Worm (Caenorhabditis elegans) whole organism, late embryonic: Measurements from ENCODE around the gene ZK666.2.

Experiments used
- C38D4.7 ChIP-seq: fragments of 200-800 bp; sonication (Bioruptor generic); optimal IDR thresholded peaks from 2 replicates; lab custom pipeline; 2018; ENCODE audit warnings: mild to moderate bottlenecking, missing genetic modification characterization, moderate library complexity, missing compliant biosample characterization
- K09A11.1 ChIP-seq: sonication (generic microtip); optimal IDR thresholded peaks from 2 replicates; lab custom pipeline; 2017; ENCODE audit warnings: antibody characterized with exemption, mild to moderate bottlenecking, missing genetic modification characterization, missing compliant biosample characterization; ENCODE audit not compliant: insufficient read depth
- Y22D7AL.16 ChIP-seq: sonication (generic microtip); optimal IDR thresholded peaks from 2 replicates; lab custom pipeline; 2016; ENCODE audit warnings: missing genetic modification characterization, missing compliant biosample characterization
- ceh-14 ChIP-seq: sonication (generic microtip); optimal IDR thresholded peaks from 2 replicates; lab custom pipeline; 2016; ENCODE audit warnings: missing genotype, missing genetic modification characterization, missing compliant biosample characterization
- ceh-19 ChIP-seq: fragments of 200-800 bp; sonication (Bioruptor generic); optimal IDR thresholded peaks from 2 replicates; lab custom pipeline; 2018; ENCODE audit warnings: mild to moderate bottlenecking, missing genetic modification characterization, missing compliant biosample characterization
- ceh-24 ChIP-seq: sonication (generic microtip); optimal IDR thresholded peaks from 2 replicates; lab custom pipeline; 2016; ENCODE audit warnings: mild to moderate bottlenecking, missing genetic modification characterization, missing compliant biosample characterization
- ceh-31 ChIP-seq: sonication (generic microtip); optimal IDR thresholded peaks from 2 replicates; lab custom pipeline; 2016; ENCODE audit warnings: missing genetic modification characterization, missing compliant biosample characterization
- ceh-45 ChIP-seq: fragments of 200-800 bp; sonication (Bioruptor generic); IDR thresholded peaks from 2 replicates; pipeline ENCODE4 v1.3.6; 2022; ENCODE audit warnings: missing genetic modification reagents, missing genetic modification characterization, missing compliant biosample characterization
- ceh-48 ChIP-seq: sonication (generic microtip); optimal IDR thresholded peaks from 2 replicates; lab custom pipeline; 2016; ENCODE audit warnings: missing genetic modification characterization, inconsistent platforms, missing compliant biosample characterization
- ceh-6 ChIP-seq: fragments of 200-800 bp; sonication (Bioruptor generic); optimal IDR thresholded peaks from 2 replicates; lab custom pipeline; 2018; ENCODE audit warnings: mild to moderate bottlenecking, missing genetic modification characterization, missing compliant biosample characterization
- che-1 ChIP-seq: sonication (generic microtip); optimal IDR thresholded peaks from 2 replicates; lab custom pipeline; 2016; ENCODE audit warnings: mild to moderate bottlenecking, missing genetic modification characterization, missing compliant biosample characterization
- dmd-4 ChIP-seq: sonication (generic microtip); optimal IDR thresholded peaks from 2 replicates; lab custom pipeline; 2016; ENCODE audit warnings: borderline replicate concordance, missing genetic modification characterization, missing compliant biosample characterization
- dve-1 ChIP-seq: sonication (generic microtip); optimal IDR thresholded peaks from 2 replicates; lab custom pipeline; 2017; ENCODE audit warnings: antibody characterized with exemption, mild to moderate bottlenecking, missing genetic modification characterization, missing compliant biosample characterization
- elt-2 ChIP-seq: sonication (generic microtip); optimal IDR thresholded peaks from 2 replicates; lab custom pipeline; 2016; ENCODE audit warnings: missing genetic modification reagents, missing genetic modification characterization, missing compliant biosample characterization
- eyg-1 ChIP-seq: sonication (generic microtip); optimal IDR thresholded peaks from 2 replicates; lab custom pipeline; 2016; ENCODE audit warnings: missing genotype, missing genetic modification characterization, missing compliant biosample characterization
- fax-1 ChIP-seq: sonication (generic microtip); optimal IDR thresholded peaks from 2 replicates; lab custom pipeline; 2016; ENCODE audit warnings: missing genotype, missing genetic modification characterization, missing compliant biosample characterization
- fkh-10 ChIP-seq: fragments of 150-350 bp; optimal IDR thresholded peaks from 2 replicates; lab custom pipeline; 2014; ENCODE audit warnings: missing biosample characterization, missing genetic modification reagents, missing genetic modification characterization
- gmeb-2 ChIP-seq: sonication (generic microtip); optimal IDR thresholded peaks from 2 replicates; lab custom pipeline; 2016; ENCODE audit warnings: missing genetic modification characterization, inconsistent platforms, missing compliant biosample characterization
- hlh-13 ChIP-seq: fragments of 200-800 bp; sonication (Bioruptor generic); optimal IDR thresholded peaks from 2 replicates; lab custom pipeline; 2018; ENCODE audit warnings: mild to moderate bottlenecking, missing genetic modification characterization, missing compliant biosample characterization
- hlh-30 ChIP-seq: sonication (generic microtip); optimal IDR thresholded peaks from 2 replicates; lab custom pipeline; 2017; ENCODE audit warnings: antibody characterized with exemption, missing genetic modification characterization, missing compliant biosample characterization; ENCODE audit not compliant: insufficient read depth
- madf-2 ChIP-seq: sonication (generic microtip); optimal IDR thresholded peaks from 2 replicates; lab custom pipeline; 2017; ENCODE audit warnings: missing genetic modification characterization, missing compliant biosample characterization
- mec-3 ChIP-seq: sonication (generic microtip); optimal IDR thresholded peaks from 2 replicates; lab custom pipeline; 2016; ENCODE audit warnings: borderline replicate concordance, missing genetic modification characterization, missing compliant biosample characterization
- nhr-232 ChIP-seq: sonication (generic microtip); optimal IDR thresholded peaks from 2 replicates; lab custom pipeline; 2016; ENCODE audit warnings: missing genetic modification characterization, missing compliant biosample characterization
- npax-4 ChIP-seq: sonication (generic microtip); optimal IDR thresholded peaks from 2 replicates; lab custom pipeline; 2016; ENCODE audit warnings: missing genetic modification characterization, missing compliant biosample characterization
- pat-9 ChIP-seq: fragments of 200-800 bp; sonication (Bioruptor generic); optimal IDR thresholded peaks from 2 replicates; lab custom pipeline; 2018; ENCODE audit warnings: mild to moderate bottlenecking, missing genetic modification characterization, moderate library complexity, missing compliant biosample characterization
- rnt-1 ChIP-seq: sonication (generic microtip); optimal IDR thresholded peaks from 2 replicates; lab custom pipeline; 2016; ENCODE audit warnings: missing genetic modification characterization, missing compliant biosample characterization
- sdc-2 ChIP-seq: sonication (generic microtip); optimal IDR thresholded peaks from 2 replicates; lab custom pipeline; 2016; ENCODE audit warnings: missing genotype, missing genetic modification characterization, missing compliant biosample characterization
- sox-2 ChIP-seq: fragments of 200-800 bp; sonication (Bioruptor generic); IDR thresholded peaks from 2 replicates; pipeline ENCODE4 v1.3.6; 2022; ENCODE audit warnings: missing genetic modification reagents, missing genetic modification characterization, missing compliant biosample characterization
- sox-4 ChIP-seq: sonication (generic microtip); optimal IDR thresholded peaks from 2 replicates; lab custom pipeline; 2017; ENCODE audit warnings: mild to moderate bottlenecking, missing genetic modification characterization, inconsistent platforms, missing compliant biosample characterization
- syd-9 ChIP-seq: sonication (generic microtip); optimal IDR thresholded peaks from 2 replicates; lab custom pipeline; 2016; ENCODE audit warnings: mild to moderate bottlenecking, missing genetic modification characterization, moderate library complexity, missing compliant biosample characterization
- tbx-2 ChIP-seq: sonication (generic microtip); optimal IDR thresholded peaks from 2 replicates; lab custom pipeline; 2016; ENCODE audit warnings: missing genetic modification characterization, missing compliant biosample characterization
- unc-3 ChIP-seq, 2 experiments: fragments of 200-800 bp in 1 of 2; sonication (Bioruptor generic) in 1 of 2; sonication (generic microtip) in 1 of 2; conservative IDR thresholded peaks in 1 of 2; optimal IDR thresholded peaks in 1 of 2; 2 replicates each; pipeline versions ENCODE4 v1.3.6 to Lab custom; 2016 to 2022; ENCODE audit warnings: missing compliant biosample characterization in 2 of 2, missing genetic modification characterization in 2 of 2, missing genetic modification reagents in 1 of 2
- unc-86 ChIP-seq: sonication (generic microtip); optimal IDR thresholded peaks from 2 replicates; lab custom pipeline; 2016; ENCODE audit warnings: missing genetic modification characterization, missing compliant biosample characterization
- zip-5 ChIP-seq: sonication (generic microtip); optimal IDR thresholded peaks from 2 replicates; lab custom pipeline; 2016; ENCODE audit warnings: missing genetic modification characterization, missing compliant biosample characterization
- ztf-16 ChIP-seq: sonication (generic microtip); optimal IDR thresholded peaks from 2 replicates; lab custom pipeline; 2017; ENCODE audit warnings: missing genetic modification characterization, missing compliant biosample characterization

Gene ZK666.2

DNA sequence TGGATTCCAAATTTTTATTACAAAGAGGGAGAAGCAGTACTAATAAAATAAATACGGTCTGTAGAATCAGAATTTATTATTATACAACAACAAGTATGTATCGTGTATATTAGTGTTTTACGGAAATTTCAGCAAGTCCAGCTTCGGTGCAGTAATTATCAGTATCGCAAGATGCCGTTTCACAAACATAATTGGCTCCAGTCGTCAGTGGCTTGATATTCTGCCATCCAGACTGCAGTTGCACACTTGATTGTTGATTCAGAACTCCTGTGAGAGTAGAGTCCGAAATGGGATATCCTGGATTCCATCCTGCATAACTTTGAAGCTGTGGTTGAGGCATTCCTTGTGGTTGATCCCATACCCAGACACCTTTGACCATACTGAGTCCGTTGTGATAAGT is 8.4 kb upstream of the ZK666.2 start:
- TF ChIP-seq hlh-13 (GFP tag; lab: Kevin White, UChicago) (no peak), che-1 (tag; lab: Kevin White, UChicago) (no peak), syd-9 (tag; lab: Kevin White, UChicago) (no peak), ceh-14 (tag; lab: Kevin White, UChicago) (no peak), rnt-1 (tag; lab: Kevin White, UChicago) (no peak), ceh-24 (tag; lab: Kevin White, UChicago) (no peak), fax-1 (tag; lab: Kevin White, UChicago) (no peak), ceh-45 (no peak), gmeb-2 (tag; lab: Kevin White, UChicago) (no peak), tbx-2 (tag; lab: Kevin White, UChicago) (no peak), nhr-232 (tag; lab: Kevin White, UChicago) (no peak), sdc-2 (no peak), ceh-19 (no peak), hlh-30 (no peak), fkh-10 (GFP tag; lab: Kevin White, UChicago) (no peak), mec-3 (tag; lab: Kevin White, UChicago) (no peak), sox-4 (tag; lab: Kevin White, UChicago) (no peak), C38D4.7 (GFP tag; lab: Kevin White, UChicago) (no peak), ceh-48 (tag; lab: Kevin White, UChicago) (no peak), unc-3 (GFP tag; conservative IDR thresholded peaks at IDR 0.05; lab: Robert Waterston, UW) (no peak), unc-3 (tag; optimal IDR thresholded peaks at IDR 0.05; lab: Kevin White, UChicago) (no peak)

- no peak for TF ChIP-seq sox-2 (GFP tag; lab: Robert Waterston, UW)
- TF ChIP-seq eyg-1 (tag; lab: Kevin White, UChicago): no peak
- TF ChIP-seq hlh-30: no peak
- TF ChIP-seq Y22D7AL.16 (tag; lab: Kevin White, UChicago): no peak
- TF ChIP-seq gmeb-2 (tag; lab: Kevin White, UChicago): no peak
- no peak for TF ChIP-seq ceh-48 (tag; lab: Kevin White, UChicago)
- no peak for TF ChIP-seq unc-86 (tag; lab: Kevin White, UChicago)
- TF ChIP-seq dve-1: no peak
Observed at ce11 chrII:10479348-10479747, 7.7 kb upstream of the ZK666.2 start, which contains the start of gene clec-59. clec-59 (minus strand) TSS chrII:10479448.

DNA sequence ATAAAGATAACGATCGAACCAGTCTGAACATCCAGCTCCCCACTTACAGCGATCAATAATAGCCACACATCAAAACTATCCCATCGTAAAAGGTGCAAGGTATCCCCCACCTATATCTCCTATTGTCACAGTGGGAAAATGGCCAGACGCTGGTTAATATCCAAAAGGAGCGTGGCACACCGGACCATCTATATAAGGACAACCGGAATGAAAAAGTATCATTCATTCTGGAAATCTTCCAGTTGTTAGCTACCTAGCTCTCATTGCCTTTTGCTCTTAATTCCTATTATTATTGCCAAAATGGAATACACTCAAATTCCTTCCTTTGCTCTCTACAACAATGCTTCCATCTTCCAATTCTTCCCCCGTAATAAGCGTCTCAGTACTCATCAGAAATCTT is 5.3 kb upstream of the ZK666.2 start, which contains the start of gene ZK666.4:
ZK666.4 (plus strand) TSS at position 301 of the 400 bp plus-strand sequence.
- no peak for TF ChIP-seq syd-9 (tag; lab: Kevin White, UChicago)
- no peak for TF ChIP-seq sox-2 (GFP tag; lab: Robert Waterston, UW)
- no peak for TF ChIP-seq madf-2
- no peak for TF ChIP-seq sdc-2
- no peak for TF ChIP-seq ceh-31 (tag; lab: Kevin White, UChicago)
- no peak for TF ChIP-seq npax-4 (tag; lab: Kevin White, UChicago)
- no peak for TF ChIP-seq che-1 (tag; lab: Kevin White, UChicago)
- no peak for TF ChIP-seq ceh-45
- TF ChIP-seq pat-9 (tag; lab: Kevin White, UChicago): no peak
- TF ChIP-seq ceh-48 (tag; lab: Kevin White, UChicago): no peak
- TF ChIP-seq ceh-6: no peak
- TF ChIP-seq elt-2 (tag; lab: Kevin White, UChicago): no peak
- TF ChIP-seq Y22D7AL.16 (tag; lab: Kevin White, UChicago): no peak
- no peak for TF ChIP-seq dmd-4 (tag; lab: Kevin White, UChicago)
- no peak for TF ChIP-seq zip-5 (tag; lab: Kevin White, UChicago)
- TF ChIP-seq ztf-16 (tag; lab: Kevin White, UChicago): no peak

ce11 chrII:10476039-10476438 is 4.3 kb upstream of the ZK666.2 start, which contains the start of gene clec-58:
clec-58 (minus strand) TSS chrII:10476139.
- TF ChIP-seq K09A11.1 (tag; lab: Kevin White, UChicago): no peak
- TF ChIP-seq ceh-6: no peak
